Worm (Caenorhabditis elegans): Measurements from ENCODE around the gene Y44A6D.6.

Gene Y44A6D.6

DNA sequence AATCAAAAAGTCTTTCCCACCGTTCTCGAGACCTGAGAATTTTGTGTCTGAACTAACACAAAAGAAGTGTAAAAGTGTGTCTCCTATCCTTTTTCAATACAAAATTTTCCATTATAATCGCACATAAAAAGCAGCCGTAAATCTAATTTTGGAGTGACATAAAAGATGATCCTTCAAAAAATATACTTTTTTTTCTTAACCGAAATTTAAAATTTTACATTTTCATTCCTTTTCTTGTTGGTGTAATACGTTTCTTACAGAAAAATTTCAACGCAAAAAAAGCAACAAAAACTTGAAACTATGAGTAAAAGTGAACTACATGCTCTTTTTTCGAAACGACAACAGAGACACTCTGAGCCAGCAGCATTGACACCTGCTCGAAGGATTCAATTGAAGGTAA, at the start of gene Y44A6D.6:
Gene Y44A6D.6 (plus strand): TSS at position 301 of the 400 bp plus-strand sequence.
- TF ChIP-seq unc-62 (GFP tag; optimal IDR thresholded peaks at IDR 0.05): no peak

DNA sequence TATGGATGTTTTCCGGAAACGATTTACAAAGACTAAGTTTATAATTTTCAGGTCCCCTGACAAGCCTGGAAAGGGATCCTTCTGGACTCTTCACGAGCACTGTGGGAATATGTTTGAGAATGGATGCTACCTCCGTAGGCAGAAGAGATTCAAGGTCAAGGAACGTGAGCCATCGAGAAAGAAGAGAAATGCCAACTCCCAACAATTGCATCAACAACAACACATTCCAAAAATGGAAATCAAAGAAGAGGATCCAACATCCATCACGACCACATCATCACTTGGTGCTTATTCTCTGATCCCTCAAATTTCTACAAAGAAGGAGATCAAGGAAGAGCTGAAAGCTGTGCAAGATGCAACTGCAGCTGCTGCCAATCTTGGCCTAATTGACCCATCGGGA, 49.0 kb upstream of the Y44A6D.6 start:
- TF ChIP-seq unc-62 (GFP tag; optimal IDR thresholded peaks at IDR 0.05): no peak

DNA sequence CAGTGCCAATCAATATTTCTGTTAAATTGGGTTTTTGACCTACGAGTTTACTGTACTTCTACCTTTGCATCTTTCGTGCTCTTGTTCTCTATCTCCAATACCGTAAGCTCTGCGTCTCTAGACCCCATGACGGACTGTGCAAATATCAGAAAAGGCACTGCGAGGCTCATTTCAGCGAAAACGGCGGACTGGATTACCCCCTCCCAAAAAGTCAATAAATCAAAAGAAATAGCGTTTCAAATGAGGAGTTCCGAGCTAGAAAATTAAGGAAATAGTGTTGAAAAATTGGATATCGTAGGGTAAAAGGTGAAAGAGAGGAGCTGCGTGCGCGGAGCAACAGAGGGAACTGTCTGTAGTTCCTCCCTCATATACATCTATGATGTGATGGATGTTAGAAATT, 45.4 kb upstream of the Y44A6D.6 start:
- no peak for TF ChIP-seq unc-62 (GFP tag; optimal IDR thresholded peaks at IDR 0.05)

DNA sequence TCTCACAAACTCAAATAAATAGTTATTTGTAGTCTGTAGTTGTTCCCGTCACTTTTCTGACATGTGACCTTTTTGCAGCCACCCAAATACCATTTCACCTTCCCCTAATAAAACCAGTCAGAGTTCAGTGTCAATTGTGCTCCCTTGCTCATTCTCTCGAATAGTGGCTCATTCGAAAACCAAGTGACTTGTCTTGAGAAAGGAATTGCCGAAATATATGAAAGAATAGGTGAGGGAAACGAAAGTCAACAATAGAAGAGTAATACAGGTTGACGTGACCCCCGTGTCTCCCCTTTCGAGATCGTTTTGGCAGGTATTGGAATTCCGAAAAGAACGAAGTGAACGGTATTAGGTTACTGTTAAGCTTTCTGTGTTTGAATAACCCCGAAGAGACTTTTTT, 43.9 kb upstream of the Y44A6D.6 start:
- TF ChIP-seq unc-62 (GFP tag; optimal IDR thresholded peaks at IDR 0.05): no peak

DNA sequence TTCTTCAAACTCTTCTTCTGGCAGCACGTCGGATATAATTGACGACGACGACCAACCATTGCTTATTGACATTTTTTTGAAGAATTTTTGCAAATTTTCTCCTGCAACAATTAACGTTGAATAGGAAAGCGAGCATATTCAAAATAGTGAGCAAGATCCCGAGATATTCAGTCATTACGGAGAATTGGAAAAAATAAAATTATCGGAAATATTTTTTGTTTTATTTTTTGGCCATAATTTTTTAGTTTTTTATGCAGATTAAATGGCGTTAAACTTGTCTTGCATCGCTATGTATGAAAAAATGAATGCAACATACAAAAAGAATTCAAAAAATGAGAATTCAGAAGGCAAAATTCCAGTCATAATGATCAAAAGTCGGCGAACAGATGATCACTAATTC, 37.1 kb upstream of the Y44A6D.6 start, which contains the start of gene elp-1:
Gene elp-1 (minus strand): TSS at position 101 of the 400 bp plus-strand sequence.
- no peak for TF ChIP-seq unc-62 (GFP tag; optimal IDR thresholded peaks at IDR 0.05)

DNA sequence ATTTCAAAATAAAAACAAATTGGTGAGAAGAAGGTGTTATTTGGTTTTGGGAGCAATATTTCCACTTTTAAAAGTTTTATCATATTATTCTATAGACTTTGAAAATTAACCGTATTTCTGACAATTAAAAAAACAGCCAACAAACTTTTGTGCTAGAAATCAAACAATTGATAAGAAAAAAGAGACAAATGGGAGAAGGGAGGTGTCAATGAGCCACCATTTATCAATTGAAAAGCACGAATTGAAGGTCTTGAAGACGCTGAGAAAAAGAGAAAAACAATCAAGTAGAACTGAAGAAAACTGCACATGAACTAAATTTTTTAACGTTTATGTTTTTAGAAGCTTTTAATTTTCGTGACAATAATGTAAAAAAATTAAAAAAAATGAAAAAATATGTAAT, 36.3 kb upstream of the Y44A6D.6 start:
- no peak for TF ChIP-seq unc-62 (GFP tag; optimal IDR thresholded peaks at IDR 0.05)

DNA sequence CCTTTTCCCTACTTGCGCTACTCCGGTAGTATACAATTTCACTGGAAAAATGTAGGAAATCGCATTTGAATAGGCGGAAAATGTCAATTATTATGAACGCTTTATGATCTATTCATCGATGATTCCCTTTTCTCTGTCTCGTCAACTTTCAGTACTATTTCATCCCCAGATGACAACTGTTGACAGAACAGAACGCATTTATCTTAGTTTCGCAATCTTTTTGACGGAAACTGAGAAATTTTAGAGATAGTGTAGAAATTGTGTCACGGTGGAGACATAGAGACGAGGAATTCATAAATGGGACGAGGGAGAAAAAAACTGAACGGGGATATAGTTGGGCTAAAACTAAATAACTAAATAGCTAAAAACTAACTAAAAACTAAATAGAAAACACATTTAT, 35.4 kb upstream of the Y44A6D.6 start:
- no peak for TF ChIP-seq unc-62 (GFP tag; optimal IDR thresholded peaks at IDR 0.05)

DNA sequence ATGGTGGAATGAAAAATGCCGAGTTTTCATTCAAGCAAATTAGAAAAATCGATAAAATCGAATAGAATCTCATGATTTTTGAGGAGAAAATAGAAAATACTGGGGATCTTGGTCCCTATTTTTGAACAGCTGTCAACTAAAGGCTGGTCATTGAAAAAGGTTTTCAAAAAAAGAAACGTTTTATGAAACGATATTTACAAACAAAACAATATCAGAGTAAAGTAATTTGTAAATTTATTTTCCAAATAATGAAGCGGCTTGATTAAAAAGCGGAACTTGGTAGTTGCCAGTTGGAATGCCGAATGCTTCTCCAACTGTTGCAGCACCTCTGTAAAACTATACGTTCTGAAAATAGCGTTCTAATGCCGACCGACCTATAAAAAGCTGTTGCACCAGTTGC, 33.5 kb upstream of the Y44A6D.6 start, which contains the start of gene F38A6.5:
Gene F38A6.5 (minus strand): TSS at position 101 of the 400 bp plus-strand sequence.
- TF ChIP-seq unc-62 (GFP tag; optimal IDR thresholded peaks at IDR 0.05): no peak

DNA sequence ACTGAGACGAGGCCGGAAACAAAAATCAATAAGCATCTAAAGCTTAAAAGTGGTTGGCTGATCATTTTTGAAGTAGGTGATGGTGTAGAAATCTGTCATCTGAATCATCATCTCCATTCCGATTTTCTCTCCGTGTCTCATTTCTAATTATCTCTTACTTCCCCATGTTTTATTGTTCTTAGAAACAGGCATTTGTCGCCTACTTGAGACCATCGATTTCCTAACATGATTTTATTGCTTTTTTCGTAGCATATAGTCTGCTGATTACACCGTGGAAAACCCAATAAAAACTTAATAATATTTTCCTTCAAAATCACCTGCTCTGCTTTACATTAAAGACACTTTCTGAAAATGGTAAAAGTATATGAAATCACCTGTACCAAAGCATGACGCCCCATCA, 31.9 kb upstream of the Y44A6D.6 start, which contains the start of gene F38A6.4:
Gene F38A6.4 (minus strand): TSS at position 101 of the 400 bp plus-strand sequence.
- no peak for TF ChIP-seq unc-62 (GFP tag; optimal IDR thresholded peaks at IDR 0.05)

DNA sequence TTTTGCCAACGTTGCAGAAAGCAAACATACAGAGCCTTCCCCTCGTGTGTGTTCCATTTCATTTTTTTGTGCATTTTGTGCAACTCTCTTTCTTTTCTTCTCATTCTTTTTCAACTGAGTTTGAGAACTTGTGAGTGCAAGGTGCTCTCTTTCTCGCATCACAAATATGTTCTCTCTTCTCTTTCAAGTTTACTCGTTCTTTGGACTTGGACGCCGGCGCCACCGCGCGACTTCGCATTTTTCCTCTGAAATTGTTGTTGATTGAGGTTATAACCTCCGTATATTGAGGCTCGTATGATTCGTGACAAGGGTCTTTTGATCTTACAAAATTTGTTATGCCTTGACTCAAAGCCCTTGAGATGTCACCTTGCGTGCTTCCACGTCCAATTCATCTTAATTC, 30.4 kb upstream of the Y44A6D.6 start:
- no peak for TF ChIP-seq unc-62 (GFP tag; optimal IDR thresholded peaks at IDR 0.05)

DNA sequence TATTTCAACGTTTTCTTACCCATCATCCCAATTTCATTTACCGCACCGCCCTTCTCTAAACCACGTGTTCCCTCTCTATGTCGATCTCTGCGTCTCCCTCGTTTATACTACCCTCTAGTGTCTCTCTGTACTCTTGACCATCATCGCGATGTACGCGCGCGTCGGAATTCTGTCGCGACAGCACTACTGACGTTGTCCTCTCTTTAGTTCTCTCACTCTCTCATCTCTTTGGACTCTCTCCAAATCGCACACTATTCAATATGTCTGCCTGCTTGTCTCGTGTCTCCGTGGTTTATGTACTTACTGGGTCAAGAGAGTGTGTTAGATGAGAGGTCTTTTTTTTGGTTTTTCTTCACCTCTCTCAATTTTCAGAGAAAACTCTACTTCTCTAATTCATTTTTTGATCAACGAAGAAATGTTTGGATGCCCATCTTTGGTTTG, 28.9 kb upstream of the Y44A6D.6 start:
- TF ChIP-seq unc-62 (GFP tag; optimal IDR thresholded peaks at IDR 0.05): no peak

DNA sequence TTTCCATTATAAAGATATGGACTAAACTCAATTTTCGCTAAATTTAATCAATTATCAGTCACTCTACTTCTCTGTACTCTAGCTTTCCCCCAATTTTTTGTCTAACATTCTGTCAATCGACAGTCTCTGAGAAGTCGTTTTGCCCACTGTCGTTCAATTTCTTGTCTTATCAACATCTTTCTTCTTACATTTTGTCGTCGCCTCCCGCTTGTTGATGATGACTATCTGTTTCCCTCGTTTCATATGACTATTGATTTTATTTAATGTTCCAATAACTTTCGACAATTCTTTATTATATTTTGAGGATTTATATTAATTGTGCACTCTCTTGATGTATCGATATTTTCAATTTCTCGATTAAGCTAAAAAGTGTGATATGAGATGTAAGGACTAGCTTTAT, 28.3 kb upstream of the Y44A6D.6 start:
- TF ChIP-seq unc-62 (GFP tag; optimal IDR thresholded peaks at IDR 0.05): no peak

DNA sequence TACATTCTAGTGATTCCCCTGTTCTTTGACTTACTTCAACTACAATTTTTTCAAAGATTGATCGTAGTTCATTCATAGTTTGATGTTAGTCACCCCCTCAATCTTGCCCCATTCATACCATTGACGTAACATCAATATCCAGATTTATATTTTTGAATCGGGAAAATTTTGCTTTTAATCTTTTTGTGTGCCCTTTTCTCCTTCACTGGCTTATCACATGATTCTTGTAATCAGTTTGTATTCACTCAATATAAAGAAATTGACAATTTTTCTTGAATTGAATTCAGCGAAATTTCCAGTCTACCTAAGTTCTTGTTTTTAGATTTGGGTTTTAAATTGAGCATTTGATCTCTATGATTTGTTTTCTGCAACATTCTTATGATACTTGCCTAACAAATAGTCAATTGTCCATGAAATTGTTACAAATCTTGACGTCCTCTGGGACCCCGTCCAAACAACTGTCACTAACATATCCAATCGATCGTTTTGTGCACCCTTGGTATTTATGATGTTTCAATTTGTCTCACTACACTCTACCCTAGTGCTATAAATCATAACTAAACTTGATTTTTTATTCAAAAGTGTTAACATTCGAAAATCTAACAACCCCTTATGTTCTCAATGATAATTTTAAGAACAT, 27.3 kb upstream of the Y44A6D.6 start:
- no peak for TF ChIP-seq unc-62 (GFP tag; optimal IDR thresholded peaks at IDR 0.05)

DNA sequence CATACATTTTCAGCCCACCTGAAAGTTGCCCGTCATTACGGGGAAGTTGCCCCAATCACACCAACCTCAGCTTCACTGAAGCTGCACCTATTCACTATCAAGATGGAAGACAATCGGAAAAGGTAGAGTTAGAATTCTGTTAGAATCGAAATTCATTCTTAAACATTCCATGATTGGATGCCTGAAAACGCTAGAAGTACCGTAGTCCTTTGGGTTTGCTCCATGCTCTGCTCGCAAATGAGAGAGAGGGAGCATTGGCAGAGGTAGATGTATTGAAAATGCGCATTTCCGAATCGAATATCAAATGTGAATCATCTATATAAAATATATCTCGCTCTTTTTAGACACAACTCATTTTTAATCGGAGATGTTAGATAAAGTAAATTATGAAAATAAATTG, 26.7 kb upstream of the Y44A6D.6 start, which contains the start of gene hif-1:
Gene hif-1 (plus strand): TSS at position 8 of the 400 bp plus-strand sequence.
- no peak for TF ChIP-seq unc-62 (GFP tag; optimal IDR thresholded peaks at IDR 0.05)

DNA sequence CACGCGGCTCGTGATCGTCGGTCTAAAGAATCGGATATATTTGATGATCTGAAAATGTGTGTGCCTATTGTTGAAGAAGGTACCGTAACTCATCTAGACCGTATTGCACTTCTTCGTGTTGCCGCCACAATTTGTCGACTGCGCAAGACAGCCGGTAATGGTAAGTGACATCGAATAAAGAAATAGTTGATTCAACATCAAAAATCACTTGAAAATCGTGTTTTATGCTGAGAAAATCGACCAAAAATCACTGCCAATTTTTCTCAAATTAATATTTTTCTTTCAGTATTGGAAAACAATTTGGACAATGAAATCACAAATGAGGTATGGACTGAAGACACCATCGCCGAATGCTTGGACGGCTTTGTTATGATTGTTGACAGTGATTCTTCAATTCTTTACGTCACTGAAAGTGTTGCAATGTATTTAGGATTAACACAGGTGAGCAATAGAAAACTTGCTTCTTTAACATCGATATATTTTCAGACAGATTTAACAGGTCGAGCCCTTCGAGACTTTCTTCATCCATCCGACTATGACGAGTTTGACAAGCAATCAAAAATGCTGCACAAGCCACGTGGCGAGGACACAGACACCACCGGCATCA, 25.7 kb upstream of the Y44A6D.6 start:
- TF ChIP-seq unc-62 (GFP tag; optimal IDR thresholded peaks at IDR 0.05): no peak

DNA sequence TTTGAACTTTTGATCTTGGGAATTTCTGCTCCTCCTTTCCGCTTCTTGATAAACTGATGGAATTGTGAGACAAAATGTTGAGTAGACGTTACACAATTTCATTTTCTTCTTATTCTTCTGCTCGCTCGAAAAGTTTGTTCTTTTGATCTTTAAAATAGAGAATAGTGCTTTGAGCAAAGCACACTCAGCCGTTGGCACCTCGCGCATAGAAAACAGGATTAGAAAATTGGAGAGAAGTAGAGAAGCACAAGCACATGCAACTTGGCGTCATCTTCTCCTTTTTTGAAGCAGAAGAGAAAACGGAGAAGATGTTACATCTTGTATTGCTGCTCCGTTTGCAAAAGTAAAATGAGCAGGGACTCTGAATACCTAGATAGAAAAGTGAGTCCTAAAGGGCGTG, 24.9 kb upstream of the Y44A6D.6 start:
- TF ChIP-seq unc-62 (GFP tag; optimal IDR thresholded peaks at IDR 0.05): no peak

DNA sequence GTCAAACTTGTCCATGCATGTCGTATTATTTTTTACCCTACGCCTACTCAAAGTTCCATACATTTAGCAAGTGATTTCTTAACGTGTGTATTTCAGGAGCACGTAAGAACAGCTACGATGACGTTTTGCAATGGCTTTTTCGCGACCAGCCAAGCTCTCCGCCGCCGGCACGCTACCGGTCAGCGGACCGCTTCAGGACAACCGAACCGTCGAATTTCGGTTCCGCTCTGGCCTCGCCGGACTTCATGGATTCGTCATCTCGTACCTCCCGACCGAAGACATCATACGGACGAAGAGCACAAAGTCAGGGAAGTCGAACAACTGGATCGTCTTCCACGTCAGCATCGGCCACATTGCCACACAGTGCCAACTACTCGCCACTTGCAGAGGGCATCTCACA, 23.5 kb upstream of the Y44A6D.6 start:
- no peak for TF ChIP-seq unc-62 (GFP tag; optimal IDR thresholded peaks at IDR 0.05)
